Fruit fly (Drosophila melanogaster): ENCODE results near the gene CG15172.

DNA sequence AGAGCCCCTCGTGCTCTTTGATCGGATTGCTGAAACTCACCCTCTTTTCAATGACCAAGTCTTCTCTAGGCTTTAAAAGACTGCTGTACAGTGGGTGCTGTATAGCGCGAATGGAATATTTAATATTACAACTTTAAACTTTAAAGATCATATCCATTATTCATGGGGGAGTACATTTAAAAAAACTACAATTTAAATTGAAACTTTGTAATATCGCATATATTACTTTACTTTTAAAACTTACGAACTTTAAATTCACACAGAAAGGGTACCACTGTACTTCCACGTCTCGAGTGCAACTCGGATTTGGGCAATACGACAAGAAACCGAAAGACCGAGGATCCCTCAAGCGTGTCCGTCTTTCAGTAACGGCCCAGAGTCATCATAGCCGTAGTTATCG is 36.7 kb downstream of the CG15172 start, which contains the start of gene Phlpp:
- peak; percentile 35; the same call in 1 of the 2 replicates for TF ChIP-seq CG14667 (GFP tag; IDR thresholded peaks at IDR 0.05)
- TF ChIP-seq crol (GFP tag; IDR thresholded peaks at IDR 0.05): no peak
- TF ChIP-seq trh (GFP tag; optimal IDR thresholded peaks at IDR 0.05): no peak
- TF ChIP-seq Neu2 (GFP tag; optimal IDR thresholded peaks at IDR 0.05; ENCODE audit: borderline replicate concordance): no peak
- TF ChIP-seq danr (GFP tag; IDR thresholded peaks at IDR 0.05): no peak
- no peak for TF ChIP-seq pzg (GFP tag; optimal IDR thresholded peaks at IDR 0.05)
- TF ChIP-seq ems (GFP tag; optimal IDR thresholded peaks at IDR 0.05): peak; percentile 28
- no peak for TF ChIP-seq da (GFP tag; optimal IDR thresholded peaks at IDR 0.05)
- TF ChIP-seq CG17328 (GFP tag; IDR thresholded peaks at IDR 0.05): peak; percentile 71
- TF ChIP-seq h (optimal IDR thresholded peaks at IDR 0.05): no peak
- no peak for TF ChIP-seq tio (GFP tag; optimal IDR thresholded peaks at IDR 0.05)
- no peak for TF ChIP-seq Kr (GFP tag; optimal IDR thresholded peaks at IDR 0.05)
